Worm (Caenorhabditis elegans) whole organism, L2 larva: ENCODE measurements around the gene F45D3.3.
A peak's percentile ranks its signal among the peaks of the same experiment; 100 is the strongest.

ENCODE experiments used
- C34F6.9 ChIP-seq: fragments of 150-350 bp; optimal IDR thresholded peaks from 2 replicates; lab custom pipeline; 2014; ENCODE audit warnings: missing biosample characterization, missing genetic modification characterization
- F13H6.1 ChIP-seq: sonication (generic microtip); optimal IDR thresholded peaks from 2 replicates; lab custom pipeline; 2016; ENCODE audit warnings: missing genetic modification characterization, missing compliant biosample characterization
- ZK546.5 ChIP-seq: sonication (generic microtip); optimal IDR thresholded peaks from 2 replicates; lab custom pipeline; 2017; ENCODE audit warnings: missing biosample characterization, missing genetic modification characterization
- alr-1 ChIP-seq: fragments of 150-350 bp; optimal IDR thresholded peaks from 2 replicates; lab custom pipeline; 2014; ENCODE audit warnings: missing biosample characterization, missing genetic modification characterization
- ama-1 ChIP-seq: fragments of 150-350 bp; optimal IDR thresholded peaks from 2 replicates; lab custom pipeline; 2018; ENCODE audit warnings: inconsistent platforms
- blmp-1 ChIP-seq: sonication (generic microtip); optimal IDR thresholded peaks from 2 replicates; lab custom pipeline; 2017; ENCODE audit warnings: missing genetic modification characterization, mild to moderate bottlenecking, missing compliant biosample characterization, antibody characterized with exemption, moderate library complexity; ENCODE audit not compliant: insufficient read depth
- ceh-16 ChIP-seq: fragments of 150-350 bp; optimal IDR thresholded peaks from 2 replicates; lab custom pipeline; 2014; ENCODE audit warnings: missing biosample characterization, missing genetic modification characterization
- ceh-82 ChIP-seq: fragments of 150-350 bp; optimal IDR thresholded peaks from 2 replicates; lab custom pipeline; 2014; ENCODE audit warnings: missing biosample characterization, missing genetic modification characterization
- crh-2 ChIP-seq: sonication (generic microtip); optimal IDR thresholded peaks from 2 replicates; lab custom pipeline; 2017; ENCODE audit warnings: missing biosample characterization, missing genetic modification characterization
- dmd-4 ChIP-seq: sonication (generic microtip); optimal IDR thresholded peaks from 2 replicates; lab custom pipeline; 2017; ENCODE audit warnings: missing biosample characterization, missing genetic modification characterization
- egl-27 ChIP-seq: sonication (generic microtip); optimal IDR thresholded peaks from 3 replicates; lab custom pipeline; 2017; ENCODE audit warnings: missing biosample characterization, missing genetic modification reagents, missing genetic modification characterization
- elt-1 ChIP-seq: fragments of 150-350 bp; optimal IDR thresholded peaks from 2 replicates; lab custom pipeline; 2014; ENCODE audit warnings: missing biosample characterization, missing genetic modification characterization
- elt-3 ChIP-seq: sonication (generic microtip); optimal IDR thresholded peaks from 2 replicates; lab custom pipeline; 2017; ENCODE audit warnings: missing biosample characterization, missing genetic modification characterization
- gmeb-1 ChIP-seq: fragments of 150-350 bp; optimal IDR thresholded peaks from 2 replicates; lab custom pipeline; 2014; ENCODE audit warnings: missing biosample characterization, missing genetic modification characterization
- lin-13 ChIP-seq: fragments of 150-350 bp; optimal IDR thresholded peaks from 2 replicates; lab custom pipeline; 2014; ENCODE audit warnings: missing biosample characterization, missing genetic modification reagents, missing genetic modification characterization
- lin-39 ChIP-seq: fragments of 150-350 bp; optimal IDR thresholded peaks from 2 replicates; lab custom pipeline; 2014; ENCODE audit warnings: missing biosample characterization, missing genetic modification reagents, missing genetic modification characterization
- lsy-2 ChIP-seq, 2 experiments: fragments of 150-350 bp in 1 of 2; sonication (generic microtip) in 1 of 2; optimal IDR thresholded peaks; 2 replicates each; lab custom pipeline; 2014 to 2017; ENCODE audit warnings: missing biosample characterization in 2 of 2, missing genetic modification characterization in 2 of 2
- mab-5 ChIP-seq: fragments of 150-350 bp; optimal IDR thresholded peaks from 2 replicates; lab custom pipeline; 2014; ENCODE audit warnings: missing biosample characterization, missing genetic modification characterization
- mbf-1 ChIP-seq: sonication (generic microtip); optimal IDR thresholded peaks from 2 replicates; lab custom pipeline; 2017; ENCODE audit warnings: missing biosample characterization, missing genetic modification characterization
- mdl-1 ChIP-seq, 2 experiments: fragments of 150-350 bp in 1 of 2; sonication (generic microtip) in 1 of 2; optimal IDR thresholded peaks; 2 replicates each; lab custom pipeline; 2017; ENCODE audit warnings: missing biosample characterization in 2 of 2, missing genetic modification characterization in 2 of 2
- nhr-10 ChIP-seq: sonication (generic microtip); optimal IDR thresholded peaks from 2 replicates; lab custom pipeline; 2017; ENCODE audit warnings: missing biosample characterization, missing genetic modification characterization
- nhr-11 ChIP-seq: fragments of 150-350 bp; optimal IDR thresholded peaks from 2 replicates; lab custom pipeline; 2014; ENCODE audit warnings: missing biosample characterization, missing genetic modification characterization
- nhr-12 ChIP-seq: fragments of 150-350 bp; optimal IDR thresholded peaks from 2 replicates; lab custom pipeline; 2014; ENCODE audit warnings: missing biosample characterization, missing genetic modification characterization
- nhr-129 ChIP-seq: fragments of 150-350 bp; optimal IDR thresholded peaks from 2 replicates; lab custom pipeline; 2014; ENCODE audit warnings: missing biosample characterization, missing genetic modification characterization
- nhr-237 ChIP-seq: fragments of 150-350 bp; optimal IDR thresholded peaks from 2 replicates; lab custom pipeline; 2014; ENCODE audit warnings: missing biosample characterization, missing genetic modification characterization
- nhr-25 ChIP-seq: fragments of 150-350 bp; sonication (generic microtip); optimal IDR thresholded peaks from 3 replicates; lab custom pipeline; 2014; ENCODE audit warnings: missing biosample characterization, missing genetic modification characterization
- nhr-6 ChIP-seq: fragments of 150-350 bp; optimal IDR thresholded peaks from 2 replicates; lab custom pipeline; 2014; ENCODE audit warnings: missing biosample characterization, missing genetic modification characterization
- nhr-77 ChIP-seq: fragments of 150-350 bp; optimal IDR thresholded peaks from 2 replicates; lab custom pipeline; 2014; ENCODE audit warnings: missing biosample characterization, missing genetic modification characterization
- peb-1 ChIP-seq: fragments of 150-350 bp; optimal IDR thresholded peaks from 2 replicates; lab custom pipeline; 2014; ENCODE audit warnings: missing biosample characterization, missing genetic modification characterization
- sem-4 ChIP-seq: fragments of 150-350 bp; optimal IDR thresholded peaks from 2 replicates; lab custom pipeline; 2014; ENCODE audit warnings: missing biosample characterization, missing genetic modification reagents, missing genetic modification characterization
- sma-3 ChIP-seq: sonication (generic microtip); optimal IDR thresholded peaks from 2 replicates; lab custom pipeline; 2016; ENCODE audit warnings: missing genetic modification reagents, missing genetic modification characterization, missing compliant biosample characterization
- sma-9 ChIP-seq, 2 experiments: fragments of 150-350 bp in 1 of 2; sonication (generic microtip) in 1 of 2; optimal IDR thresholded peaks; 2 replicates each; lab custom pipeline; 2014 to 2016; ENCODE audit warnings: missing genetic modification characterization in 2 of 2, mild to moderate bottlenecking in 1 of 2, missing biosample characterization in 1 of 2, missing compliant biosample characterization in 1 of 2, missing genetic modification reagents in 1 of 2, moderate library complexity in 1 of 2
- snpc-4 ChIP-seq: fragments of 150-350 bp; optimal IDR thresholded peaks from 2 replicates; lab custom pipeline; 2014; ENCODE audit warnings: missing biosample characterization, missing genetic modification characterization
- unc-39 ChIP-seq: fragments of 150-350 bp; optimal IDR thresholded peaks from 2 replicates; lab custom pipeline; 2014; ENCODE audit warnings: missing biosample characterization, missing genetic modification characterization
- unc-55 ChIP-seq: fragments of 150-350 bp; sonication (generic microtip); optimal IDR thresholded peaks from 3 replicates; lab custom pipeline; 2014; ENCODE audit warnings: missing biosample characterization, missing genetic modification reagents, missing genetic modification characterization
- unc-62 ChIP-seq: fragments of 150-350 bp; optimal IDR thresholded peaks from 2 replicates; lab custom pipeline; 2014; ENCODE audit warnings: missing biosample characterization, missing genetic modification reagents, missing genetic modification characterization
- ztf-11 ChIP-seq: sonication (generic microtip); optimal IDR thresholded peaks from 2 replicates; lab custom pipeline; 2017; ENCODE audit warnings: missing biosample characterization, missing genetic modification characterization
- ztf-4 ChIP-seq: fragments of 150-350 bp; optimal IDR thresholded peaks from 2 replicates; lab custom pipeline; 2014; ENCODE audit warnings: missing biosample characterization, missing genetic modification characterization

Gene F45D3.3

DNA sequence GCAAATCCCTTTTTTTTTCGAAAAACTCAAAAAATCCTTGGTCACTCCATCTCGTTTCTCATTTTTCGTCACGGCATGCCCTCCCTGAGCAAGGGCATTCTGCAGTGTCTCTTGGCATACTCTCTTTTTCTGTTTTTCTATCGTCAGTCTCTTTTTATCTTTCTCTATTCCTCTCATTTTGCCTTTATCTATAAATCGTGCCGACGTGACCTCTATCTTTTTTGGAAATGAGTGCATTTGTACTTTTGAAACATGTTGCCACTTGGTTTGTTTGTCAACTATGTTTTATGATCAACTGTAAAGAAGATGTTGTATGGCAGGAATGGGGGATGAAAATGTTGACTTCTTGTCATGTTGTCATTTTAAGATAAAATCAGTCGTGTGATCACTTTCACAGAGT lies 21.3 kb downstream of the F45D3.3 start (continued):
- TF ChIP-seq lin-13 (GFP tag; lab: Kevin White, UChicago) (peak; percentile 44), nhr-6 (tag; lab: Kevin White, UChicago) (no peak), ceh-82 (no peak), nhr-11 (tag; lab: Kevin White, UChicago) (no peak), unc-62 (GFP tag; lab: Kevin White, UChicago) (no peak), sma-3 (GFP tag; lab: Kevin White, UChicago) (peak; percentile 61)
- TF ChIP-seq, all 48 proteins: peak for 18

DNA sequence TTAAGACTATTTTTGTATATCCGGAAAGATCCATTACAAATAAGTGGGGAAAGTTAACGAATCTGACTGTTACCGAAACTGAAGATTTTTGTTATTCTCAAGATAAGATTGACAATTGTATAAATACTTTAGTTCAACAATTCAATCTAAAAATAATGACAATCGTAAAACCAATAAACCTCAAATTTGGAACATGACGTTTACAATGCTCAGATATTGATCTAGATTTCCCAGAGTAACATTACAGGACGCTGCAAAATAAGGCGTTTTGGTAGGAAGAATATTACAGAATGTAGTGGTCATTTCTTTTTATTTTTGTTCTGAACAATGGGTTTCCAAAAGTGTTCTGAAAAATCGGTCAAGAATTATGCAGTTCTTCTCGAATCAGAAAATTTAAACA lies 23.4 kb downstream of the F45D3.3 start, which contains the start of gene F45D3.1:
TSS of gene F45D3.1 (plus strand) at position 301 of the 400 bp plus-strand sequence.
- no peak for TF ChIP-seq egl-27 (tag; lab: Kevin White, UChicago)
- no peak for TF ChIP-seq nhr-237 (tag; lab: Kevin White, UChicago)
- no peak for TF ChIP-seq crh-2 (tag; lab: Kevin White, UChicago)
- TF ChIP-seq sma-3 (GFP tag; lab: Kevin White, UChicago): no peak
- TF ChIP-seq peb-1 (tag; lab: Kevin White, UChicago): no peak
- TF ChIP-seq nhr-129 (tag; lab: Kevin White, UChicago): no peak
- no peak for TF ChIP-seq nhr-6 (tag; lab: Kevin White, UChicago)
- TF ChIP-seq blmp-1 (tag; lab: Kevin White, UChicago): no peak
- TF ChIP-seq ztf-4 (tag; lab: Kevin White, UChicago): no peak
- no peak for TF ChIP-seq ZK546.5 (tag; lab: Kevin White, UChicago)
- TF ChIP-seq elt-3 (tag; lab: Kevin White, UChicago): no peak
- no peak for TF ChIP-seq mbf-1
- TF ChIP-seq sma-9 (GFP tag; optimal IDR thresholded peaks at IDR 0.05; lab: Kevin White, UChicago): no peak
- TF ChIP-seq sma-9 (tag; optimal IDR thresholded peaks at IDR 0.05; lab: Kevin White, UChicago): no peak
- TF ChIP-seq dmd-4 (tag; lab: Kevin White, UChicago): no peak
- no peak for TF ChIP-seq nhr-10 (tag; lab: Kevin White, UChicago)
- TF ChIP-seq lin-39: no peak

DNA sequence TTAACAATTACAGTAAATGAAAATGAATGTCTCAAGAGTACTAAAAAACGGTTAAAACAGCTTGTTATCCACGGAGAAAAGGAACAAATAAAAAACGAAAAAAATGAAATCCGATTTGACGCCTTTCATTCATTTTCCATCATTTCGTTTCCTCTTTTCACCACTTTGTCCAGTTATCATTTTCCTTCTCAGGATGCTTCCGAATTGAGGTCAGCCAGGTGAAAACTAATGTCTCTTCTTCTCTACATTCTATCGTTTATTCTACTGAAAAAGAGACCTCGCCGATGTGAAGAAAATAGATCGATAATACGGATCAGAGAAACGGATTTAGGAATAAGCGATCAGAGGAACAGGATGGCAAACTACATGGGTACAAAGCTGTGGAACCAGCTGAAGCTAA lies 24.1 kb downstream of the F45D3.3 start:
- TF ChIP-seq elt-3 (tag; lab: Kevin White, UChicago) (no peak), nhr-77 (tag; lab: Kevin White, UChicago) (no peak), lin-39 (no peak), ceh-82 (no peak), ztf-11 (tag; lab: Kevin White, UChicago) (no peak), peb-1 (tag; lab: Kevin White, UChicago) (no peak), nhr-25 (tag; lab: Kevin White, UChicago) (no peak), mdl-1 (tag; optimal IDR thresholded peaks at IDR 0.05; lab: Kevin White, UChicago) (no peak), alr-1 (no peak), lin-13 (GFP tag; lab: Kevin White, UChicago) (no peak)

DNA sequence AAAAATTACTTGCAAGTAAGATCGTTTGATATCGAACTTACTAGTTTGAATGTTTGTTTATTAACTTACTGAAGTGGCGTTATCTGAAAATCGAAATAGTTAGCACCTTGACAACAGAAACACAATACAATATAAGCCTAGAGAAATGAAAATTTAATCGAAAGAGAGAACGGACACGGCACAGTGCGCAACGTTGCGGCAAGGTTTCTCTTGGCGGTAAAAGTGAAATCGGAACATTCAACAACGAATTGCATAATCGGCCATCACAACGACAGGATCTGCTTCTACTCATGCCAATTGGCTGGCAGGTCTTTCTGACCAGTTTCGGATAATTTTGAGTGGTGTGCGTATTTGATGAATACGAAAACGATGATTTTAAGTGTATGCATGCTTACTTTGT lies 24.7 kb downstream of the F45D3.3 start, which contains the start of gene dyf-4:
TSS of gene dyf-4 (minus strand) at position 213 of the 400 bp plus-strand sequence.
- TF ChIP-seq blmp-1 (tag; lab: Kevin White, UChicago): peak; percentile 14
- TF ChIP-seq sma-3 (GFP tag; lab: Kevin White, UChicago): no peak
- TF ChIP-seq mab-5 (tag; lab: Kevin White, UChicago): no peak

DNA sequence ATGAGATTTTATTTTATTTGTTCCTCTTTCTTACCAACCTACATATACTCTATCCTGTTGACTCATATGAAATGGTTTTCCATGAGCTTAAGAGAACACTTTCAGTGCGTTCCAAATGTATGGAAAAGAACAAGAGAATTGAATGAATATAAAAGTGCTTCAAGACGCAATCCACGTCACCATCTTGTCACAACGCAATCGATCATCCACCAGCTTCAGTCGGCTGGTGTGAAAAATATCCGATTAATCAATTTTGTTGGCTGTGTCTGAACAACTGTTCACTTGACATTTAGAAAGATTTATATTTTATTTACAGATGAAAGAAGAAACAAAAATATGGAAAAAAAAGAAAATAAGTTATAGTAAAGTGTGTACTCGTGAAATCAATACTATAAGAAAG lies 26.8 kb downstream of the F45D3.3 start:
- no peak for TF ChIP-seq elt-1
- peak; percentile 40 for TF ChIP-seq mab-5 (tag; lab: Kevin White, UChicago)
- TF ChIP-seq crh-2 (tag; lab: Kevin White, UChicago): peak; percentile 11
- no peak for TF ChIP-seq ama-1 (lab: Kevin White, UChicago)

DNA sequence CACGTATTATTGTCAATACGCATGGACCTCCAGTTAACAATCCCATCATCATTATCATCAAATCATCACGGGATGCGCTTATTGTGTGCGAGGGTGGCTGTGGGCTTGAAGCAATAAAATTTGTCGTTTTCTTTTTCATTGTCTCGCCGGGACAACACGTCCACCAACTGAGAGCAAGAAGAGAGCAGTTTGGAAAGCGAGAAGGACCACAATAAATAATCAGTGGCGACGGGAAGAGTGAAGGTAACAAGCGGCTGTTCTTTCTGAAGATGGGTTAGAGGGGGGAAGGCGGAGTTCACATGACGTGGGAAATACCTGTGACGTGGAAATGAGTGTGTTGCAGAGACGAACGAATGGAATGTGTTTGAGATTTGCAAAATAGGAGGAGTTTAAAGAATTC lies 31.4 kb downstream of the F45D3.3 start:
- TF ChIP-seq nhr-12 (tag; lab: Kevin White, UChicago): no peak
- TF ChIP-seq lsy-2 (tag; optimal IDR thresholded peaks at IDR 0.05; lab: Kevin White, UChicago): peak in 1 of 2 experiments; percentile 56
- TF ChIP-seq ztf-4 (tag; lab: Kevin White, UChicago): peak; percentile 40
- TF ChIP-seq elt-3 (tag; lab: Kevin White, UChicago): no peak
- TF ChIP-seq nhr-129 (tag; lab: Kevin White, UChicago): peak; percentile 71
- TF ChIP-seq unc-55 (GFP tag; lab: Kevin White, UChicago): no peak
- TF ChIP-seq unc-39 (tag; lab: Kevin White, UChicago): no peak
- TF ChIP-seq crh-2 (tag; lab: Kevin White, UChicago): peak; percentile 65
- TF ChIP-seq sem-4 (tag; lab: Kevin White, UChicago): no peak
- peak; percentile 21 for TF ChIP-seq C34F6.9 (tag; lab: Kevin White, UChicago)
- TF ChIP-seq ceh-82: no peak
- peak; percentile 77 for TF ChIP-seq sma-9 (GFP tag; optimal IDR thresholded peaks at IDR 0.05; lab: Kevin White, UChicago)
- TF ChIP-seq sma-9 (tag; optimal IDR thresholded peaks at IDR 0.05; lab: Kevin White, UChicago): no peak
- TF ChIP-seq nhr-77 (tag; lab: Kevin White, UChicago): no peak
- no peak for TF ChIP-seq blmp-1 (tag; lab: Kevin White, UChicago)
- TF ChIP-seq mbf-1: no peak
- peak; percentile 88 for TF ChIP-seq F13H6.1 (tag; lab: Kevin White, UChicago)
- TF ChIP-seq ZK546.5 (tag; lab: Kevin White, UChicago): no peak
- TF ChIP-seq ama-1 (lab: Kevin White, UChicago): no peak
- no peak for TF ChIP-seq snpc-4
- no peak for TF ChIP-seq nhr-237 (tag; lab: Kevin White, UChicago)
- TF ChIP-seq nhr-10 (tag; lab: Kevin White, UChicago): no peak
- TF ChIP-seq mab-5 (tag; lab: Kevin White, UChicago): peak; percentile 74
- TF ChIP-seq alr-1: no peak
- no peak for TF ChIP-seq gmeb-1
- TF ChIP-seq mdl-1 (tag; optimal IDR thresholded peaks at IDR 0.05; lab: Kevin White, UChicago): no peak
- TF ChIP-seq ceh-16 (tag; lab: Kevin White, UChicago): no peak
